Fruit fly (Drosophila melanogaster): ENCODE results near the gene Npc2f.

DNA sequence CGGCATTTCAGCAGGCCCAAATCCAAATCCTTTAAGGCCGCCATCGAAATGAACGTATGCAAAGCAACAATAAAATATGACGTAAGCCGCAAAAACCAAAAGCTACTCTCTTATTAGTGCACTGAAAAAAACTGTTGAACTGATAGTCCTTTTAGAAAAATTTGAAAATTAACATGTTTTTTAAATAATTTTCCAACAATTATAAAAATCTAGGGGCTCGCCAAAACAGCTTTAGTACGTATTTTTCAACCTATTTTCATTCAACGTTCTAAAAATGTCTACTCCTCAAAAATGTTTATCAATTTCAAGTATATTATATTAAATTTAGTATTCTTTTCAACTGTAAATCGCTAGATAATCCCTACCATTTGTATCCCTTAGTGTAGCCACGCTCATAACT lies 44.3 kb upstream of the Npc2f start:
- TF ChIP-seq psq (optimal IDR thresholded peaks at IDR 0.05) (no peak), usp (GFP tag; optimal IDR thresholded peaks at IDR 0.05) (no peak)

Data from whole organism.